Fruit fly (Drosophila melanogaster) whole organism: ENCODE results near the gene Ssb-c31a.

Experiments
- CG8478 ChIP-seq: fragments of >200 bp; optimal IDR thresholded peaks from 2 replicates; lab custom pipeline; 2018; ENCODE audit warnings: inconsistent platforms
- psq ChIP-seq: fragments of >200 bp; optimal IDR thresholded peaks from 2 replicates; lab custom pipeline; 2017

DNA sequence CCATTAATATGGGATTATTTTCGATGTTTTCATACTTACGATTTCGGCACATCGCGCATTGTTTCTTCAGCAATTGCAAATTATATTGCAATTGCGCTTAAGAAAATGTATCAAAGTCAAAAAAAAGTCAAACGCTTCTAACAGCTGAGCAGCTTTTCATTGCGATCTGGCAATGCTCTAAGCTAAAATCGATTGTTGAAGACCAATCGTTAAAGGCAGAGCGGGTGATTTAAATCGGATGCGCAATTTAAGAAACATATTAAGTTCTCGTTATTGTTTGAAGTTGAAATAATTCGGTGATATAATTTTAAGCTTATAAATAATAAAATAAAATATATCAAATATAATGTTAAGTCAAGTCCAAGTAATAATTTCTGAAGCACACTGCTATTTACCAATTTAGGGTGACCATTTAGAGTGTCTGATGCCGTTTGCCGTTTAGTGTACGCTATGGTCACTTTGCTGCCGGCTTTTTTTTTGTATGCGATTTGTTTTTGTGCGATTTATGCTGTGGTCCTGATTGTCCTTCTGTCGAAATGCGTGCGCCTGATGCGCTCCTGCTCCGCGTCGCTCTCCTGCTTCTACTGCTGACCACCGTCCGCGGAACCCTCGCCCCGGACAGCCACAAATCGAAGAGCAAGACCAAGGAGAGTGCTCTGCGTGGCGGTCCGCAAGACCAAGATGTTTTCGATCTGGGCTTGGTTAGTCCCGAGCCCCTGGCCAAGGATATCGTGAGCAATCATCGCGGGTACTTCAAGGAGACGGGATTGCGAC lies 14.2 kb upstream of the Ssb-c31a start, which contains the start of the genes CG8475 and CG8460:
- TF ChIP-seq CG8478 (lab: Kevin White, UChicago) = no peak
- no peak for TF ChIP-seq psq (lab: Kevin White, UChicago)
